Worm (Caenorhabditis elegans) whole organism, L2 larva: ENCODE measurements around the gene F56B3.4.
A peak's percentile ranks its signal among the peaks of the same experiment; 100 is the strongest.

Source experiments
- C34F6.9 ChIP-seq: fragments of 150-350 bp; optimal IDR thresholded peaks from 2 replicates; lab custom pipeline; 2014; ENCODE audit warnings: missing biosample characterization, missing genetic modification characterization
- F13H6.1 ChIP-seq: sonication (generic microtip); optimal IDR thresholded peaks from 2 replicates; lab custom pipeline; 2016; ENCODE audit warnings: missing genetic modification characterization, missing compliant biosample characterization
- Y55F3AM.14 ChIP-seq: fragments of 200-800 bp; sonication (Bioruptor generic); optimal IDR thresholded peaks from 2 replicates; lab custom pipeline; 2018; ENCODE audit warnings: mild to moderate bottlenecking, missing genetic modification characterization, missing compliant biosample characterization
- alr-1 ChIP-seq: fragments of 150-350 bp; optimal IDR thresholded peaks from 2 replicates; lab custom pipeline; 2014; ENCODE audit warnings: missing biosample characterization, missing genetic modification characterization
- ama-1 ChIP-seq: fragments of 150-350 bp; optimal IDR thresholded peaks from 2 replicates; lab custom pipeline; 2018; ENCODE audit warnings: inconsistent platforms
- blmp-1 ChIP-seq: sonication (generic microtip); optimal IDR thresholded peaks from 2 replicates; lab custom pipeline; 2017; ENCODE audit warnings: missing genetic modification characterization, mild to moderate bottlenecking, missing compliant biosample characterization, antibody characterized with exemption, moderate library complexity; ENCODE audit not compliant: insufficient read depth
- ceh-16 ChIP-seq: fragments of 150-350 bp; optimal IDR thresholded peaks from 2 replicates; lab custom pipeline; 2014; ENCODE audit warnings: missing biosample characterization, missing genetic modification characterization
- crh-2 ChIP-seq: sonication (generic microtip); optimal IDR thresholded peaks from 2 replicates; lab custom pipeline; 2017; ENCODE audit warnings: missing biosample characterization, missing genetic modification characterization
- dmd-4 ChIP-seq: sonication (generic microtip); optimal IDR thresholded peaks from 2 replicates; lab custom pipeline; 2017; ENCODE audit warnings: missing biosample characterization, missing genetic modification characterization
- egl-27 ChIP-seq: sonication (generic microtip); optimal IDR thresholded peaks from 3 replicates; lab custom pipeline; 2017; ENCODE audit warnings: missing biosample characterization, missing genetic modification reagents, missing genetic modification characterization
- elt-1 ChIP-seq: fragments of 150-350 bp; optimal IDR thresholded peaks from 2 replicates; lab custom pipeline; 2014; ENCODE audit warnings: missing biosample characterization, missing genetic modification characterization
- elt-3 ChIP-seq: sonication (generic microtip); optimal IDR thresholded peaks from 2 replicates; lab custom pipeline; 2017; ENCODE audit warnings: missing biosample characterization, missing genetic modification characterization
- fos-1 ChIP-seq: fragments of 150-350 bp; optimal IDR thresholded peaks from 2 replicates; lab custom pipeline; 2014; ENCODE audit warnings: missing biosample characterization, missing genetic modification characterization
- gmeb-1 ChIP-seq: fragments of 150-350 bp; optimal IDR thresholded peaks from 2 replicates; lab custom pipeline; 2014; ENCODE audit warnings: missing biosample characterization, missing genetic modification characterization
- lin-11 ChIP-seq: fragments of 150-350 bp; sonication (generic microtip); optimal IDR thresholded peaks from 2 replicates; lab custom pipeline; 2014; ENCODE audit warnings: missing biosample characterization, missing genetic modification characterization, inconsistent platforms, mixed read lengths
- lin-13 ChIP-seq: fragments of 150-350 bp; optimal IDR thresholded peaks from 2 replicates; lab custom pipeline; 2014; ENCODE audit warnings: missing biosample characterization, missing genetic modification reagents, missing genetic modification characterization
- lin-39 ChIP-seq: fragments of 150-350 bp; optimal IDR thresholded peaks from 2 replicates; lab custom pipeline; 2014; ENCODE audit warnings: missing biosample characterization, missing genetic modification reagents, missing genetic modification characterization
- lsy-2 ChIP-seq, 2 experiments: fragments of 150-350 bp in 1 of 2; sonication (generic microtip) in 1 of 2; optimal IDR thresholded peaks; 2 replicates each; lab custom pipeline; 2014 to 2017; ENCODE audit warnings: missing biosample characterization in 2 of 2, missing genetic modification characterization in 2 of 2
- mab-5 ChIP-seq: fragments of 150-350 bp; optimal IDR thresholded peaks from 2 replicates; lab custom pipeline; 2014; ENCODE audit warnings: missing biosample characterization, missing genetic modification characterization
- mbf-1 ChIP-seq: sonication (generic microtip); optimal IDR thresholded peaks from 2 replicates; lab custom pipeline; 2017; ENCODE audit warnings: missing biosample characterization, missing genetic modification characterization
- mdl-1 ChIP-seq, 2 experiments: fragments of 150-350 bp in 1 of 2; sonication (generic microtip) in 1 of 2; optimal IDR thresholded peaks; 2 replicates each; lab custom pipeline; 2017; ENCODE audit warnings: missing biosample characterization in 2 of 2, missing genetic modification characterization in 2 of 2
- nhr-10 ChIP-seq: sonication (generic microtip); optimal IDR thresholded peaks from 2 replicates; lab custom pipeline; 2017; ENCODE audit warnings: missing biosample characterization, missing genetic modification characterization
- nhr-11 ChIP-seq: fragments of 150-350 bp; optimal IDR thresholded peaks from 2 replicates; lab custom pipeline; 2014; ENCODE audit warnings: missing biosample characterization, missing genetic modification characterization
- nhr-12 ChIP-seq: fragments of 150-350 bp; optimal IDR thresholded peaks from 2 replicates; lab custom pipeline; 2014; ENCODE audit warnings: missing biosample characterization, missing genetic modification characterization
- nhr-129 ChIP-seq: fragments of 150-350 bp; optimal IDR thresholded peaks from 2 replicates; lab custom pipeline; 2014; ENCODE audit warnings: missing biosample characterization, missing genetic modification characterization
- nhr-21 ChIP-seq: fragments of 150-350 bp; optimal IDR thresholded peaks from 2 replicates; lab custom pipeline; 2014; ENCODE audit warnings: missing biosample characterization, missing genetic modification characterization
- nhr-23 ChIP-seq: fragments of 150-350 bp; optimal IDR thresholded peaks from 2 replicates; lab custom pipeline; 2014; ENCODE audit warnings: missing biosample characterization, missing genetic modification reagents, missing genetic modification characterization
- nhr-25 ChIP-seq: fragments of 150-350 bp; sonication (generic microtip); optimal IDR thresholded peaks from 3 replicates; lab custom pipeline; 2014; ENCODE audit warnings: missing biosample characterization, missing genetic modification characterization
- nhr-6 ChIP-seq: fragments of 150-350 bp; optimal IDR thresholded peaks from 2 replicates; lab custom pipeline; 2014; ENCODE audit warnings: missing biosample characterization, missing genetic modification characterization
- nhr-77 ChIP-seq: fragments of 150-350 bp; optimal IDR thresholded peaks from 2 replicates; lab custom pipeline; 2014; ENCODE audit warnings: missing biosample characterization, missing genetic modification characterization
- peb-1 ChIP-seq: fragments of 150-350 bp; optimal IDR thresholded peaks from 2 replicates; lab custom pipeline; 2014; ENCODE audit warnings: missing biosample characterization, missing genetic modification characterization
- sem-4 ChIP-seq: fragments of 150-350 bp; optimal IDR thresholded peaks from 2 replicates; lab custom pipeline; 2014; ENCODE audit warnings: missing biosample characterization, missing genetic modification reagents, missing genetic modification characterization
- skn-1 ChIP-seq: sonication (generic microtip); optimal IDR thresholded peaks from 2 replicates; lab custom pipeline; 2017; ENCODE audit warnings: missing biosample characterization, missing genetic modification characterization
- sma-3 ChIP-seq: sonication (generic microtip); optimal IDR thresholded peaks from 2 replicates; lab custom pipeline; 2016; ENCODE audit warnings: missing genetic modification reagents, missing genetic modification characterization, missing compliant biosample characterization
- sma-9 ChIP-seq, 2 experiments: fragments of 150-350 bp in 1 of 2; sonication (generic microtip) in 1 of 2; optimal IDR thresholded peaks; 2 replicates each; lab custom pipeline; 2014 to 2016; ENCODE audit warnings: missing genetic modification characterization in 2 of 2, mild to moderate bottlenecking in 1 of 2, missing biosample characterization in 1 of 2, missing compliant biosample characterization in 1 of 2, missing genetic modification reagents in 1 of 2, moderate library complexity in 1 of 2
- snpc-4 ChIP-seq: fragments of 150-350 bp; optimal IDR thresholded peaks from 2 replicates; lab custom pipeline; 2014; ENCODE audit warnings: missing biosample characterization, missing genetic modification characterization
- unc-39 ChIP-seq: fragments of 150-350 bp; optimal IDR thresholded peaks from 2 replicates; lab custom pipeline; 2014; ENCODE audit warnings: missing biosample characterization, missing genetic modification characterization
- unc-55 ChIP-seq: fragments of 150-350 bp; sonication (generic microtip); optimal IDR thresholded peaks from 3 replicates; lab custom pipeline; 2014; ENCODE audit warnings: missing biosample characterization, missing genetic modification reagents, missing genetic modification characterization
- zag-1 ChIP-seq: fragments of 150-350 bp; optimal IDR thresholded peaks from 2 replicates; lab custom pipeline; 2014; ENCODE audit warnings: missing biosample characterization, missing genetic modification characterization
- ztf-1 ChIP-seq: fragments of 200-800 bp; sonication (Bioruptor generic); conservative IDR thresholded peaks from 2 replicates; pipeline ENCODE4 v1.3.6; 2022; ENCODE audit warnings: missing genetic modification characterization, missing compliant biosample characterization
- ztf-4 ChIP-seq: fragments of 150-350 bp; optimal IDR thresholded peaks from 2 replicates; lab custom pipeline; 2014; ENCODE audit warnings: missing biosample characterization, missing genetic modification characterization

The F56B3.4 gene

ce11 chrIV:796521-797073 is 2.5 kb upstream of the F56B3.4 start, which contains the start of the genes F56B3.11 and ech-5:
Gene F56B3.11 (minus strand): TSS chrIV:796571.
Gene ech-5 (plus strand): TSS chrIV:797023.
- TF ChIP-seq C34F6.9, result peak; percentile 91
- TF ChIP-seq nhr-129 (tag; lab: Kevin White, UChicago), result peak; percentile 39
- TF ChIP-seq elt-1 (tag; lab: Kevin White, UChicago), result no peak
- peak; percentile 80 for TF ChIP-seq lin-13 (GFP tag; lab: Kevin White, UChicago)
- TF ChIP-seq F13H6.1 (tag; lab: Kevin White, UChicago), result peak; percentile 68
- TF ChIP-seq nhr-23 (tag; lab: Kevin White, UChicago), result no peak
- TF ChIP-seq alr-1 (tag; lab: Kevin White, UChicago), result no peak
- TF ChIP-seq nhr-77, result no peak
- TF ChIP-seq ztf-4 (tag; lab: Kevin White, UChicago), result peak; percentile 1
- no peak for TF ChIP-seq blmp-1
- TF ChIP-seq sem-4 (tag; lab: Kevin White, UChicago), result no peak
- TF ChIP-seq skn-1 (tag; lab: Kevin White, UChicago), result peak; percentile 26
- TF ChIP-seq nhr-12 (tag; lab: Kevin White, UChicago), result no peak
- peak; percentile 78 for TF ChIP-seq gmeb-1 (tag; lab: Kevin White, UChicago)
- TF ChIP-seq nhr-11 (tag; lab: Kevin White, UChicago), result no peak
- no peak for TF ChIP-seq lin-39 (tag; lab: Kevin White, UChicago)
- no peak for TF ChIP-seq ama-1 (lab: Kevin White, UChicago)
- no peak for TF ChIP-seq mab-5 (tag; lab: Kevin White, UChicago)
- no peak for TF ChIP-seq mbf-1 (tag; lab: Kevin White, UChicago)
- peak; percentile 25 for TF ChIP-seq ceh-16 (tag; lab: Kevin White, UChicago)
- TF ChIP-seq elt-3 (tag; lab: Kevin White, UChicago), result no peak
- TF ChIP-seq snpc-4 (tag; lab: Kevin White, UChicago), result peak; percentile 26
- peak; percentile 94 for TF ChIP-seq sma-3
- no peak for TF ChIP-seq lin-11 (tag; lab: Kevin White, UChicago)
- TF ChIP-seq crh-2, result peak; percentile 56
- TF ChIP-seq nhr-6 (tag; lab: Kevin White, UChicago), result peak; percentile 43
- peak; percentile 37 for TF ChIP-seq nhr-10 (tag; lab: Kevin White, UChicago)
- no peak for TF ChIP-seq unc-39 (tag; lab: Kevin White, UChicago)
- TF ChIP-seq dmd-4 (tag; lab: Kevin White, UChicago), result no peak
- no peak for TF ChIP-seq mdl-1 (tag; optimal IDR thresholded peaks at IDR 0.05; lab: Kevin White, UChicago)
- TF ChIP-seq lsy-2 (tag; optimal IDR thresholded peaks at IDR 0.05; lab: Kevin White, UChicago), result peak; percentile 48 to 88
- TF ChIP-seq egl-27, result peak; percentile 32
- TF ChIP-seq zag-1 (tag; lab: Kevin White, UChicago), result no peak
- TF ChIP-seq unc-55 (GFP tag; lab: Kevin White, UChicago), result peak; percentile 87
- TF ChIP-seq ztf-1 (GFP tag; lab: Robert Waterston, UW), result no peak
- TF ChIP-seq fos-1 (tag; lab: Kevin White, UChicago), result peak; percentile 44
- no peak for TF ChIP-seq peb-1 (tag; lab: Kevin White, UChicago)
- no peak for TF ChIP-seq sma-9 (GFP tag; optimal IDR thresholded peaks at IDR 0.05; lab: Kevin White, UChicago)
- no peak for TF ChIP-seq sma-9 (tag; optimal IDR thresholded peaks at IDR 0.05; lab: Kevin White, UChicago)
- TF ChIP-seq Y55F3AM.14 (GFP tag; lab: Kevin White, UChicago), result peak; percentile 50
- peak; percentile 13 for TF ChIP-seq nhr-21
- peak; percentile 66 for TF ChIP-seq nhr-25

- no peak for TF ChIP-seq nhr-12 (tag; lab: Kevin White, UChicago)
Measured at ce11 chrIV:795383-795872, 1.4 kb upstream of the F56B3.4 start, which contains the start of gene skr-18. Gene skr-18 (minus strand): TSS chrIV:795433.
